Fruit fly (Drosophila melanogaster) whole organism, embryonic: Measurements from ENCODE around the gene tplus3b.

Source experiments
- Atf6 ChIP-seq: fragments of 200-800 bp; sonication (Bioruptor generic); IDR thresholded peaks from 2 replicates; pipeline ENCODE4 v1.3.6; 2022; ENCODE audit warnings: missing biosample characterization, missing genetic modification characterization
- Bdp1 ChIP-seq: fragments of 200-800 bp; sonication (Bioruptor generic); optimal IDR thresholded peaks from 3 replicates; lab custom pipeline; 2016; ENCODE audit warnings: missing biosample characterization, missing genetic modification characterization
- Bgb ChIP-seq: fragments of 200-800 bp; sonication (Bioruptor generic); IDR thresholded peaks from 2 replicates; pipeline ENCODE4 v1.3.6; 2022; ENCODE audit warnings: missing biosample characterization, missing genetic modification characterization; ENCODE audit not compliant: partially characterized antibody
- CG1024 ChIP-seq: fragments of 200-800 bp; sonication (Bioruptor generic); IDR thresholded peaks from 2 replicates; pipeline ENCODE4 v1.3.6; 2022; ENCODE audit warnings: missing biosample characterization, missing genetic modification characterization
- CG11093 ChIP-seq: fragments of 200-800 bp; sonication (Bioruptor generic); IDR thresholded peaks from 3 replicates; pipeline ENCODE4 v1.3.6; 2022; ENCODE audit warnings: missing biosample characterization, missing genetic modification characterization
- CG11723 ChIP-seq: fragments of 200-800 bp; sonication (Bioruptor generic); optimal IDR thresholded peaks from 2 replicates; lab custom pipeline; 2017; ENCODE audit warnings: missing biosample characterization, mild to moderate bottlenecking, missing genetic modification characterization
- CG12391 ChIP-seq: fragments of 200-800 bp; sonication (Bioruptor generic); optimal IDR thresholded peaks from 3 replicates; lab custom pipeline; 2018; ENCODE audit warnings: missing biosample characterization, mild to moderate bottlenecking, missing genetic modification characterization, moderate library complexity
- CG13287 ChIP-seq: fragments of 200-800 bp; sonication (Bioruptor generic); IDR thresholded peaks from 2 replicates; pipeline ENCODE4 v1.3.6; 2022; ENCODE audit warnings: missing biosample characterization, missing genetic modification characterization; ENCODE audit not compliant: partially characterized antibody
- CG14710 ChIP-seq: fragments of 200-800 bp; sonication (Bioruptor generic); optimal IDR thresholded peaks from 3 replicates; lab custom pipeline; 2019; ENCODE audit warnings: missing biosample characterization, mild to moderate bottlenecking, missing genetic modification characterization, moderate library complexity
- CG15073 ChIP-seq: fragments of 200-800 bp; sonication (Bioruptor generic); optimal IDR thresholded peaks from 2 replicates; lab custom pipeline; 2016; ENCODE audit warnings: missing biosample characterization, missing genetic modification characterization
- CG15514 ChIP-seq: fragments of 200-800 bp; sonication (Bioruptor generic); optimal IDR thresholded peaks from 3 replicates; lab custom pipeline; 2017; ENCODE audit warnings: missing biosample characterization, missing genetic modification characterization, mild to moderate bottlenecking, moderate library complexity, missing genetic modification reagents
- CG17802 ChIP-seq: fragments of 200-800 bp; sonication (Bioruptor generic); optimal IDR thresholded peaks from 2 replicates; lab custom pipeline; 2018; ENCODE audit warnings: missing biosample characterization, mild to moderate bottlenecking, missing genetic modification characterization, moderate library complexity
- CG2120 ChIP-seq: fragments of 200-800 bp; sonication (Bioruptor generic); optimal IDR thresholded peaks from 3 replicates; lab custom pipeline; 2016; ENCODE audit warnings: missing biosample characterization, missing genetic modification characterization
- CG2199 ChIP-seq: fragments of 200-800 bp; sonication (Bioruptor generic); IDR thresholded peaks from 3 replicates; pipeline ENCODE4 v1.3.6; 2022; ENCODE audit warnings: missing biosample characterization, missing genetic modification characterization
- CG30020 ChIP-seq: fragments of 200-800 bp; optimal IDR thresholded peaks from 2 replicates; lab custom pipeline; 2019; ENCODE audit warnings: missing biosample characterization, mild to moderate bottlenecking, missing genetic modification characterization, moderate library complexity
- CG3995 ChIP-seq: fragments of 200-800 bp; sonication (Bioruptor generic); optimal IDR thresholded peaks from 3 replicates; lab custom pipeline; 2016; ENCODE audit warnings: missing biosample characterization, missing genetic modification characterization
- CG4707 ChIP-seq: fragments of 200-800 bp; sonication (Bioruptor generic); optimal IDR thresholded peaks from 2 replicates; lab custom pipeline; 2018; ENCODE audit warnings: missing biosample characterization, mild to moderate bottlenecking, missing genetic modification characterization, moderate library complexity
- CG6254 ChIP-seq: fragments of 200-800 bp; sonication (Bioruptor generic); optimal IDR thresholded peaks from 3 replicates; lab custom pipeline; 2017; ENCODE audit warnings: mild to moderate bottlenecking, missing biosample characterization, missing genetic modification reagents, missing genetic modification characterization
- CG7745 ChIP-seq: fragments of 200-800 bp; sonication (Bioruptor generic); optimal IDR thresholded peaks from 2 replicates; lab custom pipeline; 2018; ENCODE audit warnings: missing biosample characterization, mild to moderate bottlenecking, missing genetic modification characterization, moderate library complexity
- CoRest ChIP-seq: fragments of 200-800 bp; sonication (Bioruptor generic); optimal IDR thresholded peaks from 3 replicates; lab custom pipeline; 2018; ENCODE audit warnings: missing biosample characterization, mild to moderate bottlenecking, missing genetic modification characterization, moderate library complexity
- Dll ChIP-seq: fragments of 200-800 bp; sonication (Bioruptor generic); IDR thresholded peaks from 4 replicates; pipeline ENCODE4 v1.3.6; 2022; ENCODE audit warnings: missing biosample characterization, missing genetic modification characterization; ENCODE audit not compliant: partially characterized antibody
- Gug ChIP-seq: fragments of 200-800 bp; sonication (Bioruptor generic); IDR thresholded peaks from 4 replicates; pipeline ENCODE4 v1.3.6; 2022; ENCODE audit warnings: missing biosample characterization, missing genetic modification characterization
- HLH4C ChIP-seq: fragments of 200-800 bp; sonication (Bioruptor generic); IDR thresholded peaks from 3 replicates; pipeline ENCODE4 v1.3.6; 2022; ENCODE audit warnings: missing biosample characterization, missing genetic modification characterization; ENCODE audit not compliant: partially characterized antibody
- Sry-δ ChIP-seq: fragments of 200-800 bp; sonication (Bioruptor generic); optimal IDR thresholded peaks from 2 replicates; lab custom pipeline; 2016; ENCODE audit warnings: missing biosample characterization, missing genetic modification characterization
- Taf1 ChIP-seq: fragments of 200-800 bp; sonication (Bioruptor generic); IDR thresholded peaks from 2 replicates; pipeline ENCODE4 v1.3.6; 2022; ENCODE audit warnings: missing biosample characterization, missing genetic modification characterization
- btn ChIP-seq: fragments of 200-800 bp; sonication (Bioruptor generic); optimal IDR thresholded peaks from 2 replicates; lab custom pipeline; 2016; ENCODE audit warnings: missing biosample characterization, missing genetic modification characterization
- cato ChIP-seq: fragments of 200-800 bp; sonication (Bioruptor generic); optimal IDR thresholded peaks from 2 replicates; lab custom pipeline; 2016; ENCODE audit warnings: missing biosample characterization, missing genetic modification characterization, borderline replicate concordance
- eve ChIP-seq, 2 experiments: fragments of >200 bp; optimal IDR thresholded peaks; 2 replicates each; lab custom pipeline; 2017; ENCODE audit warnings: missing biosample characterization in 2 of 2, missing genetic modification characterization in 2 of 2
- grau ChIP-seq: fragments of 200-800 bp; optimal IDR thresholded peaks from 3 replicates; lab custom pipeline; 2019; ENCODE audit warnings: missing biosample characterization, mild to moderate bottlenecking, missing genetic modification characterization, moderate library complexity
- gsb ChIP-seq: fragments of 200-800 bp; sonication (Bioruptor generic); IDR thresholded peaks from 2 replicates; pipeline ENCODE4 v1.3.6; 2022; ENCODE audit warnings: missing biosample characterization, missing genetic modification characterization
- her ChIP-seq: fragments of 200-800 bp; sonication (Bioruptor generic); optimal IDR thresholded peaks from 2 replicates; lab custom pipeline; 2016; ENCODE audit warnings: missing biosample characterization, missing genetic modification characterization
- ind ChIP-seq: fragments of 200-800 bp; sonication (Bioruptor generic); optimal IDR thresholded peaks from 3 replicates; lab custom pipeline; 2016; ENCODE audit warnings: missing biosample characterization, missing genetic modification characterization
- insv ChIP-seq, 2 experiments: fragments of 200-800 bp; sonication (Bioruptor generic); optimal IDR thresholded peaks; 3 replicates each; lab custom pipeline; 2016 to 2018; ENCODE audit warnings: missing biosample characterization in 2 of 2, missing genetic modification characterization in 2 of 2
- jumu ChIP-seq: fragments of 200-800 bp; sonication (Bioruptor generic); optimal IDR thresholded peaks from 3 replicates; lab custom pipeline; 2016; ENCODE audit warnings: missing biosample characterization, missing genetic modification characterization
- mam ChIP-seq: fragments of 200-800 bp; sonication (Bioruptor generic); optimal IDR thresholded peaks from 3 replicates; lab custom pipeline; 2016; ENCODE audit warnings: missing biosample characterization, missing genetic modification characterization
- mld ChIP-seq: fragments of 200-800 bp; sonication (Bioruptor generic); IDR thresholded peaks from 3 replicates; pipeline ENCODE4 v1.3.6; 2022; ENCODE audit warnings: missing biosample characterization, missing genetic modification characterization; ENCODE audit not compliant: partially characterized antibody
- nom ChIP-seq: fragments of 200-800 bp; sonication (Bioruptor generic); optimal IDR thresholded peaks from 2 replicates; lab custom pipeline; 2017; ENCODE audit warnings: missing biosample characterization, missing genetic modification characterization, mild to moderate bottlenecking, moderate library complexity, missing genetic modification reagents
- repo ChIP-seq: fragments of 200-800 bp; sonication (Bioruptor generic); optimal IDR thresholded peaks from 2 replicates; lab custom pipeline; 2016; ENCODE audit warnings: missing biosample characterization, missing genetic modification characterization
- row ChIP-seq: fragments of 200-800 bp; sonication (Bioruptor generic); IDR thresholded peaks from 3 replicates; pipeline ENCODE4 v1.3.6; 2022; ENCODE audit warnings: missing biosample characterization, missing genetic modification characterization
- stc ChIP-seq: fragments of 200-800 bp; sonication (Bioruptor generic); IDR thresholded peaks from 2 replicates; pipeline ENCODE4 v1.3.6; 2022; ENCODE audit warnings: missing biosample characterization, missing genetic modification characterization
- stwl ChIP-seq: fragments of 200-800 bp; sonication (Bioruptor generic); optimal IDR thresholded peaks from 3 replicates; lab custom pipeline; 2018; ENCODE audit warnings: missing biosample characterization, mild to moderate bottlenecking, missing genetic modification characterization, moderate library complexity
- sug ChIP-seq: fragments of 200-800 bp; optimal IDR thresholded peaks from 2 replicates; lab custom pipeline; 2019; ENCODE audit warnings: missing biosample characterization, mild to moderate bottlenecking, missing genetic modification characterization, moderate library complexity
- tna ChIP-seq: fragments of 200-800 bp; sonication (Bioruptor generic); IDR thresholded peaks from 2 replicates; pipeline ENCODE4 v1.3.6; 2022; ENCODE audit warnings: missing biosample characterization, missing genetic modification characterization; ENCODE audit not compliant: partially characterized antibody
- trem ChIP-seq: fragments of 200-800 bp; optimal IDR thresholded peaks from 3 replicates; lab custom pipeline; 2019; ENCODE audit warnings: missing biosample characterization, mild to moderate bottlenecking, missing genetic modification characterization, moderate library complexity
- wek ChIP-seq: fragments of 200-800 bp; sonication (Bioruptor generic); optimal IDR thresholded peaks from 3 replicates; lab custom pipeline; 2018; ENCODE audit warnings: missing biosample characterization, mild to moderate bottlenecking, missing genetic modification characterization, moderate library complexity
- zen ChIP-seq: fragments of 200-800 bp; sonication (Bioruptor generic); optimal IDR thresholded peaks from 3 replicates; lab custom pipeline; 2018; ENCODE audit warnings: missing biosample characterization, mild to moderate bottlenecking, missing genetic modification characterization, moderate library complexity

Gene tplus3b

dm6 chr2L:22131171-22131675 lies 27.0 kb upstream of the tplus3b start, which contains the start of gene CG42748 (continued):
- peak; percentile 34 for TF ChIP-seq CG15514 (GFP tag; lab: Kevin White, UChicago)
- peak in 1 of 2 experiments; percentile 86 for TF ChIP-seq insv (GFP tag; optimal IDR thresholded peaks at IDR 0.05; lab: Kevin White, UChicago)
- no peak for TF ChIP-seq cato (GFP tag; lab: Kevin White, UChicago)
- TF ChIP-seq wek (GFP tag; lab: Kevin White, UChicago), result peak; percentile 93
- TF ChIP-seq Gug (GFP tag; lab: Robert Waterston, UW), result peak; percentile 67; the same call in 1 of the 4 replicates
- peak; percentile 28 for TF ChIP-seq ind (GFP tag; lab: Kevin White, UChicago)
- TF ChIP-seq zen (tag; lab: Kevin White, UChicago), result peak; percentile 12
- TF ChIP-seq mam (GFP tag; lab: Kevin White, UChicago), result no peak
- peak; percentile 18; the same call in 1 of the 2 replicates for TF ChIP-seq stc (GFP tag; lab: Robert Waterston, UW)
- peak; percentile 0 for TF ChIP-seq CG2120
- TF ChIP-seq trem (tag; lab: Kevin White, UChicago), result peak; percentile 14
- peak; percentile 59 for TF ChIP-seq sug (tag; lab: Kevin White, UChicago)
- TF ChIP-seq CG6254 (GFP tag; lab: Kevin White, UChicago), result no peak
- TF ChIP-seq CG1024 (GFP tag; lab: Robert Waterston, UW), result peak; percentile 90
- peak; percentile 34; the same call in 1 of the 3 replicates for TF ChIP-seq CG2199 (GFP tag; lab: Robert Waterston, UW)
- peak; percentile 96 for TF ChIP-seq CG30020 (tag; lab: Kevin White, UChicago)
- peak; percentile 65 for TF ChIP-seq CG3995 (GFP tag; lab: Kevin White, UChicago)
- peak; percentile 28 for TF ChIP-seq Sry-δ (GFP tag; lab: Kevin White, UChicago)
- no peak for TF ChIP-seq CG11093 (GFP tag; lab: Robert Waterston, UW)
- peak; percentile 8 for TF ChIP-seq grau (tag; lab: Kevin White, UChicago)
- TF ChIP-seq Bgb (GFP tag; lab: Robert Waterston, UW), result peak; percentile 75
- no peak for TF ChIP-seq nom
- TF ChIP-seq Taf1 (GFP tag; lab: Robert Waterston, UW), result no peak
- peak; percentile 94 for TF ChIP-seq CG17802 (tag; lab: Kevin White, UChicago)
- TF ChIP-seq stwl (tag; lab: Kevin White, UChicago), result peak; percentile 21
- 0 out of 4 replicates have a peak, but pooled peaks have one; percentile 36 for TF ChIP-seq Dll (GFP tag; lab: Robert Waterston, UW)
- no peak for TF ChIP-seq Bdp1 (GFP tag; lab: Kevin White, UChicago)
- TF ChIP-seq CoRest (tag; lab: Kevin White, UChicago), result peak; percentile 13
- TF ChIP-seq btn (GFP tag; lab: Kevin White, UChicago), result no peak
- TF ChIP-seq her, result no peak
- TF ChIP-seq row (GFP tag; lab: Robert Waterston, UW), result peak; percentile 74
- TF ChIP-seq CG12391 (tag; lab: Kevin White, UChicago), result peak; percentile 13
- TF ChIP-seq, all 482 proteins: peak for 59

- TF ChIP-seq tna (GFP tag; lab: Robert Waterston, UW) (no peak), Atf6 (no peak), grau (tag; lab: Kevin White, UChicago) (peak; percentile 11), jumu (GFP tag; lab: Kevin White, UChicago) (peak; percentile 9), Gug (GFP tag; lab: Robert Waterston, UW) (no peak), CG15073 (GFP tag; lab: Kevin White, UChicago) (no peak), CG17802 (tag; lab: Kevin White, UChicago) (peak; percentile 98), HLH4C (GFP tag; lab: Robert Waterston, UW) (0 out of 3 replicates have a peak, but pooled peaks have one; percentile 14), CG11723 (GFP tag; lab: Kevin White, UChicago) (peak; percentile 84), CG4707 (GFP tag; lab: Kevin White, UChicago) (no peak), gsb (GFP tag; lab: Robert Waterston, UW) (no peak), CG14710 (tag; lab: Kevin White, UChicago) (peak; percentile 46), repo (GFP tag; lab: Kevin White, UChicago) (no peak), eve (GFP tag; optimal IDR thresholded peaks at IDR 0.05; lab: Kevin White, UChicago) (peak in 1 of 2 experiments; percentile 51), CG7745 (tag; lab: Kevin White, UChicago) (no peak), CG2120 (peak; percentile 39), mld (GFP tag; lab: Robert Waterston, UW) (no peak), CG13287 (no peak)
Observed at dm6 chr2L:22129581-22130300, 25.5 kb upstream of the tplus3b start, which contains the start of gene CycK. Gene CycK (minus strand): TSS chr2L:22130142.
